Worm (Caenorhabditis elegans) whole organism, L3 larva: ENCODE data around the gene srt-49.

Source experiments
- ama-1 ChIP-seq: fragments of 150-350 bp; optimal IDR thresholded peaks from 2 replicates; lab custom pipeline; 2018
- ceh-9 ChIP-seq: sonication (generic microtip); optimal IDR thresholded peaks from 2 replicates; lab custom pipeline; 2018; ENCODE audit warnings: missing biosample characterization, missing genetic modification characterization
- daf-12 ChIP-seq: fragments of 150-350 bp; optimal IDR thresholded peaks from 2 replicates; lab custom pipeline; 2014; ENCODE audit warnings: missing biosample characterization, missing genetic modification reagents, missing genetic modification characterization
- pha-4 ChIP-seq: fragments of 150-350 bp; optimal IDR thresholded peaks from 2 replicates; lab custom pipeline; 2014; ENCODE audit warnings: missing biosample characterization, missing genetic modification reagents, missing genetic modification characterization
- tbx-2 ChIP-seq: sonication (generic microtip); optimal IDR thresholded peaks from 2 replicates; lab custom pipeline; 2016; ENCODE audit warnings: mild to moderate bottlenecking, missing genetic modification characterization, missing compliant biosample characterization
- unc-62 ChIP-seq: fragments of 150-350 bp; sonication (generic microtip); optimal IDR thresholded peaks from 4 replicates; lab custom pipeline; 2014; ENCODE audit warnings: missing biosample characterization, missing genetic modification reagents, missing genetic modification characterization
- ztf-11 ChIP-seq: fragments of 150-350 bp; optimal IDR thresholded peaks from 2 replicates; lab custom pipeline; 2014; ENCODE audit warnings: missing biosample characterization, missing genetic modification characterization

- TF ChIP-seq pha-4 (tag; lab: Kevin White, UChicago) (no peak), unc-62 (GFP tag; lab: Kevin White, UChicago) (no peak), ztf-11 (tag; lab: Kevin White, UChicago) (no peak), ceh-9 (tag; lab: Kevin White, UChicago) (no peak), daf-12 (tag; lab: Kevin White, UChicago) (no peak), tbx-2 (tag; lab: Kevin White, UChicago) (no peak), ama-1 (lab: Kevin White, UChicago) (no peak)
These were observed 34.4 kb downstream of the srt-49 start for ce11 chrIV:15063789-15064188.
